Fruit fly (Drosophila melanogaster) whole organism, embryonic: ENCODE data around the gene Exd2.

Experiments
- Asciz ChIP-seq: fragments of 200-800 bp; sonication (Bioruptor generic); optimal IDR thresholded peaks from 2 replicates; lab custom pipeline; 2017; ENCODE audit warnings: missing biosample characterization, mild to moderate bottlenecking, missing genetic modification characterization, missing genetic modification reagents
- Atf3 ChIP-seq: fragments of 200-800 bp; sonication (Bioruptor generic); optimal IDR thresholded peaks from 3 replicates; lab custom pipeline; 2016; ENCODE audit warnings: missing biosample characterization, missing genetic modification characterization
- CG10565 ChIP-seq: fragments of 200-800 bp; sonication (Bioruptor generic); optimal IDR thresholded peaks from 3 replicates; lab custom pipeline; 2016; ENCODE audit warnings: missing biosample characterization, mild to moderate bottlenecking, missing genetic modification characterization
- CG11093 ChIP-seq: fragments of 200-800 bp; sonication (Bioruptor generic); IDR thresholded peaks from 3 replicates; pipeline ENCODE4 v1.3.6; 2022; ENCODE audit warnings: missing biosample characterization, missing genetic modification characterization
- CG11560 ChIP-seq: fragments of 200-800 bp; sonication (Bioruptor generic); IDR thresholded peaks from 3 replicates; pipeline ENCODE4 v1.3.6; 2022; ENCODE audit warnings: missing biosample characterization, missing genetic modification characterization
- CG12299 ChIP-seq: fragments of 200-800 bp; sonication (Bioruptor generic); optimal IDR thresholded peaks from 2 replicates; lab custom pipeline; 2018; ENCODE audit warnings: missing biosample characterization, mild to moderate bottlenecking, missing genetic modification characterization
- CG14667 ChIP-seq: fragments of 200-800 bp; sonication (Bioruptor generic); IDR thresholded peaks from 2 replicates; pipeline ENCODE4 v1.3.6; 2022; ENCODE audit warnings: missing biosample characterization, missing genetic modification characterization
- CG15514 ChIP-seq: fragments of 200-800 bp; sonication (Bioruptor generic); optimal IDR thresholded peaks from 3 replicates; lab custom pipeline; 2017; ENCODE audit warnings: missing biosample characterization, missing genetic modification characterization, mild to moderate bottlenecking, moderate library complexity, missing genetic modification reagents
- CG18764 ChIP-seq: fragments of 200-800 bp; sonication (Bioruptor generic); optimal IDR thresholded peaks from 3 replicates; lab custom pipeline; 2016; ENCODE audit warnings: missing biosample characterization, missing genetic modification characterization
- CG31365 ChIP-seq: fragments of 200-800 bp; sonication (Bioruptor generic); optimal IDR thresholded peaks from 2 replicates; lab custom pipeline; 2018; ENCODE audit warnings: missing biosample characterization, mild to moderate bottlenecking, missing genetic modification characterization
- CG31388 ChIP-seq: fragments of 200-800 bp; sonication (Bioruptor generic); optimal IDR thresholded peaks from 2 replicates; lab custom pipeline; 2016; ENCODE audit warnings: missing biosample characterization, missing genetic modification characterization
- CG32772 ChIP-seq: fragments of 200-800 bp; sonication (Bioruptor generic); IDR thresholded peaks from 2 replicates; pipeline ENCODE4 v1.3.6; 2022; ENCODE audit warnings: missing biosample characterization, missing genetic modification characterization
- CG33213 ChIP-seq: fragments of 200-800 bp; sonication (Bioruptor generic); optimal IDR thresholded peaks from 3 replicates; lab custom pipeline; 2016; ENCODE audit warnings: missing biosample characterization, missing genetic modification characterization
- CG3407 ChIP-seq: fragments of 200-800 bp; sonication (Bioruptor generic); optimal IDR thresholded peaks from 2 replicates; lab custom pipeline; 2018; ENCODE audit warnings: missing biosample characterization, mild to moderate bottlenecking, missing genetic modification characterization
- CG4328 ChIP-seq: fragments of 200-800 bp; sonication (Bioruptor generic); optimal IDR thresholded peaks from 3 replicates; lab custom pipeline; 2017; ENCODE audit warnings: missing biosample characterization, missing genetic modification reagents, missing genetic modification characterization
- CG4730 ChIP-seq: fragments of 200-800 bp; sonication (Bioruptor generic); IDR thresholded peaks from 2 replicates; pipeline ENCODE4 v1.3.6; 2022; ENCODE audit warnings: missing biosample characterization, missing genetic modification characterization
- CG4820 ChIP-seq: fragments of 200-800 bp; sonication (Bioruptor generic); optimal IDR thresholded peaks from 3 replicates; lab custom pipeline; 2016; ENCODE audit warnings: missing biosample characterization, missing genetic modification characterization
- CG5180 ChIP-seq: fragments of 200-800 bp; sonication (Bioruptor generic); optimal IDR thresholded peaks from 3 replicates; lab custom pipeline; 2017; ENCODE audit warnings: missing biosample characterization, missing genetic modification characterization, mild to moderate bottlenecking, moderate library complexity, missing genetic modification reagents
- CG5245 ChIP-seq: fragments of 200-800 bp; sonication (Bioruptor generic); optimal IDR thresholded peaks from 3 replicates; lab custom pipeline; 2016; ENCODE audit warnings: missing biosample characterization, missing genetic modification characterization
- CG8765 ChIP-seq: fragments of 200-800 bp; sonication (Bioruptor generic); IDR thresholded peaks from 2 replicates; pipeline ENCODE4 v1.3.6; 2022; ENCODE audit warnings: missing biosample characterization, missing genetic modification characterization
- CG8944 ChIP-seq: fragments of 200-800 bp; sonication (Bioruptor generic); optimal IDR thresholded peaks from 3 replicates; lab custom pipeline; 2016; ENCODE audit warnings: missing biosample characterization, missing genetic modification characterization
- CG9437 ChIP-seq: fragments of 200-800 bp; sonication (Bioruptor generic); optimal IDR thresholded peaks from 2 replicates; lab custom pipeline; 2018; ENCODE audit warnings: missing biosample characterization, mild to moderate bottlenecking, missing genetic modification characterization
- CG9932 ChIP-seq: fragments of 200-800 bp; sonication (Bioruptor generic); IDR thresholded peaks from 2 replicates; pipeline ENCODE4 v1.3.6; 2022; ENCODE audit warnings: missing biosample characterization, missing genetic modification characterization
- Camta ChIP-seq: fragments of 200-800 bp; sonication (Bioruptor generic); optimal IDR thresholded peaks from 2 replicates; lab custom pipeline; 2016; ENCODE audit warnings: missing biosample characterization, missing genetic modification characterization
- Chrac-16 ChIP-seq: fragments of 200-800 bp; sonication (Bioruptor generic); optimal IDR thresholded peaks from 3 replicates; lab custom pipeline; 2016; ENCODE audit warnings: missing biosample characterization, missing genetic modification characterization
- HLHmδ ChIP-seq: fragments of 200-800 bp; sonication (Bioruptor generic); optimal IDR thresholded peaks from 2 replicates; lab custom pipeline; 2018; ENCODE audit warnings: missing biosample characterization, mild to moderate bottlenecking, missing genetic modification characterization, moderate library complexity
- Hey ChIP-seq: fragments of 200-800 bp; sonication (Bioruptor generic); optimal IDR thresholded peaks from 3 replicates; lab custom pipeline; 2018; ENCODE audit warnings: missing biosample characterization, mild to moderate bottlenecking, missing genetic modification characterization
- Sox100B ChIP-seq: fragments of 200-800 bp; sonication (Bioruptor generic); optimal IDR thresholded peaks from 3 replicates; lab custom pipeline; 2018; ENCODE audit warnings: missing biosample characterization, mild to moderate bottlenecking, missing genetic modification characterization
- Vsx1 ChIP-seq: fragments of 200-800 bp; sonication (Bioruptor generic); optimal IDR thresholded peaks from 2 replicates; lab custom pipeline; 2017; ENCODE audit warnings: missing biosample characterization, mild to moderate bottlenecking, missing genetic modification characterization, missing genetic modification reagents
- YL-1 ChIP-seq: fragments of 200-800 bp; sonication (Bioruptor generic); optimal IDR thresholded peaks from 3 replicates; lab custom pipeline; 2017; ENCODE audit warnings: missing biosample characterization, mild to moderate bottlenecking, missing genetic modification characterization
- ap ChIP-seq: fragments of 200-800 bp; sonication (Bioruptor generic); IDR thresholded peaks from 2 replicates; pipeline ENCODE4 v1.3.6; 2022; ENCODE audit warnings: missing biosample characterization, missing genetic modification characterization
- bowl ChIP-seq: fragments of 200-800 bp; sonication (Bioruptor generic); IDR thresholded peaks from 2 replicates; pipeline ENCODE4 v1.3.6; 2022; ENCODE audit warnings: missing biosample characterization, missing genetic modification characterization
- caup ChIP-seq: fragments of 200-800 bp; sonication (Bioruptor generic); optimal IDR thresholded peaks from 3 replicates; lab custom pipeline; 2017; ENCODE audit warnings: missing biosample characterization, mild to moderate bottlenecking, missing genetic modification characterization, moderate library complexity; ENCODE audit not compliant: severe bottlenecking
- chm ChIP-seq: fragments of 200-800 bp; sonication (Bioruptor generic); IDR thresholded peaks from 2 replicates; pipeline ENCODE4 v1.3.6; 2022; ENCODE audit warnings: missing biosample characterization, missing genetic modification characterization
- chn ChIP-seq: fragments of 200-800 bp; sonication (Bioruptor generic); optimal IDR thresholded peaks from 2 replicates; lab custom pipeline; 2016; ENCODE audit warnings: missing biosample characterization, missing genetic modification characterization
- croc ChIP-seq: fragments of 200-800 bp; sonication (Bioruptor generic); conservative IDR thresholded peaks from 3 replicates; pipeline ENCODE4 v1.3.6; 2022; ENCODE audit warnings: missing biosample characterization, missing genetic modification characterization
- dmrt11E ChIP-seq: fragments of 200-800 bp; sonication (Bioruptor generic); optimal IDR thresholded peaks from 3 replicates; lab custom pipeline; 2018; ENCODE audit warnings: missing biosample characterization, mild to moderate bottlenecking, missing genetic modification characterization, moderate library complexity
- en ChIP-seq: fragments of 200-800 bp; sonication (Bioruptor generic); optimal IDR thresholded peaks from 2 replicates; lab custom pipeline; 2016; ENCODE audit warnings: missing biosample characterization, missing genetic modification characterization
- ewg ChIP-seq: fragments of 200-800 bp; sonication (Bioruptor generic); optimal IDR thresholded peaks from 3 replicates; lab custom pipeline; 2017; ENCODE audit warnings: mild to moderate bottlenecking, missing biosample characterization, missing genetic modification reagents, missing genetic modification characterization
- eyg ChIP-seq: fragments of 200-800 bp; sonication (Bioruptor generic); optimal IDR thresholded peaks from 3 replicates; lab custom pipeline; 2016; ENCODE audit warnings: missing biosample characterization, missing genetic modification characterization
- fd102C ChIP-seq: fragments of 200-800 bp; sonication (Bioruptor generic); optimal IDR thresholded peaks from 2 replicates; lab custom pipeline; 2018; ENCODE audit warnings: missing biosample characterization, mild to moderate bottlenecking, missing genetic modification characterization, moderate library complexity
- klu ChIP-seq: fragments of 200-800 bp; sonication (Bioruptor generic); IDR thresholded peaks from 2 replicates; pipeline ENCODE4 v1.3.6; 2022; ENCODE audit warnings: missing biosample characterization, missing genetic modification characterization
- nau ChIP-seq: fragments of 200-800 bp; sonication (Bioruptor generic); optimal IDR thresholded peaks from 3 replicates; lab custom pipeline; 2017; ENCODE audit warnings: missing biosample characterization, mild to moderate bottlenecking, missing genetic modification characterization, missing genetic modification reagents
- p53 ChIP-seq: fragments of 200-800 bp; sonication (Bioruptor generic); optimal IDR thresholded peaks from 2 replicates; lab custom pipeline; 2016; ENCODE audit warnings: missing biosample characterization, missing genetic modification characterization
- prd ChIP-seq, 3 experiments: fragments of >200 bp in 2 of 3; fragments of 200-800 bp in 1 of 3; sonication (Bioruptor generic) in 1 of 3; optimal IDR thresholded peaks in 2 of 3; IDR thresholded peaks in 1 of 3; 2 replicates in 2 of 3; 3 replicates in 1 of 3; pipeline versions ENCODE4 v1.3.6 to Lab custom; 2017 to 2022; ENCODE audit warnings: missing biosample characterization in 1 of 3, missing genetic modification characterization in 1 of 3
- sob ChIP-seq: fragments of 200-800 bp; sonication (Bioruptor generic); IDR thresholded peaks from 2 replicates; pipeline ENCODE4 v1.3.6; 2022; ENCODE audit warnings: missing biosample characterization, missing genetic modification characterization
- sqz ChIP-seq: fragments of 200-800 bp; sonication (Bioruptor generic); optimal IDR thresholded peaks from 3 replicates; lab custom pipeline; 2018; ENCODE audit warnings: missing biosample characterization, mild to moderate bottlenecking, missing genetic modification characterization
- tll ChIP-seq, 2 experiments: fragments of 200-800 bp in 1 of 2; fragments of >200 bp in 1 of 2; sonication (Bioruptor generic) in 1 of 2; optimal IDR thresholded peaks; 2 replicates each; lab custom pipeline; 2017 to 2019; ENCODE audit warnings: missing biosample characterization in 2 of 2, missing genetic modification characterization in 2 of 2, mild to moderate bottlenecking in 1 of 2, moderate library complexity in 1 of 2
- ttk ChIP-seq: fragments of 200-800 bp; sonication (Bioruptor generic); IDR thresholded peaks from 2 replicates; pipeline ENCODE4 v2.1.2; 2022; ENCODE audit warnings: missing biosample characterization, missing genetic modification characterization
- tx ChIP-seq: fragments of 200-800 bp; sonication (Bioruptor generic); optimal IDR thresholded peaks from 2 replicates; lab custom pipeline; 2016; ENCODE audit warnings: missing biosample characterization, missing genetic modification characterization

Exd2 gene

DNA sequence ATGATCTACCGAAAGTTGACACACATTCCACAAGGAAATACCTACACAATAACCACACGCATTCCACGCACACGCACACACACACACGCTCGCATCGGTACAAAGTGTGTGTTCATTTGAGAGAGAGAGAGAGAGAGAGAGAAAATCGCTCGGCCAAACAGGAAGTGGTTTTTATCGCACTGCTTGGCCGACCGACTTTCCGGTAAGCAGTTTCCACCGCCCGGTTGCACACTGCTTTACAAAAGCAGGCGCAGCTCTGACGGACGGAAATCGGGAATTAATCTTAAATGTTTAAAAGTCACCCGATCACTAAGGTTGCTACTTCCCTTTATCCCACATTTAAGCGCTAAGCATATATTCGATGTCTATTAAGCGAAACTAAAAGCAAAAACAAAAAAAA, 42.7 kb downstream of the Exd2 start (continued):
- TF ChIP-seq CG3407 (peak; percentile 63), klu (GFP tag; lab: Robert Waterston, UW) (no peak), HLHmδ (GFP tag; lab: Kevin White, UChicago) (peak; percentile 98), caup (GFP tag; lab: Kevin White, UChicago) (peak; percentile 82), CG15514 (GFP tag; lab: Kevin White, UChicago) (peak; percentile 51), CG8765 (peak; percentile 26; the same call in 1 of the 2 replicates), chn (GFP tag; lab: Kevin White, UChicago) (peak; percentile 62), ap (GFP tag; lab: Robert Waterston, UW) (peak; percentile 67), dmrt11E (tag; lab: Kevin White, UChicago) (peak; percentile 83), eyg (GFP tag; lab: Kevin White, UChicago) (peak; percentile 54), CG14667 (GFP tag; lab: Robert Waterston, UW) (peak; percentile 44), chm (GFP tag; lab: Robert Waterston, UW) (peak; percentile 81; the same call in 1 of the 2 replicates), Vsx1 (GFP tag; lab: Kevin White, UChicago) (peak; percentile 56), CG4820 (peak; percentile 54), YL-1 (GFP tag; lab: Kevin White, UChicago) (peak; percentile 36), ewg (peak; percentile 69), CG5180 (peak; percentile 45), tll (GFP tag; optimal IDR thresholded peaks at IDR 0.05; lab: Kevin White, UChicago) (peak in 1 of 2 experiments; percentile 41), CG31388 (GFP tag; lab: Kevin White, UChicago) (no peak), CG11093 (no peak), p53 (peak; percentile 61), Atf3 (peak; percentile 23), fd102C (GFP tag; lab: Kevin White, UChicago) (peak; percentile 91), CG5245 (GFP tag; lab: Kevin White, UChicago) (peak; percentile 47), nau (GFP tag; lab: Kevin White, UChicago) (peak; percentile 56), prd (optimal IDR thresholded peaks at IDR 0.05; lab: Kevin White, UChicago) (no peak), prd (GFP tag; IDR thresholded peaks at IDR 0.05; lab: Robert Waterston, UW) (peak; percentile 76; the same call in 2 of the 3 replicates), sqz (GFP tag; lab: Kevin White, UChicago) (peak; percentile 72), croc (GFP tag; lab: Robert Waterston, UW) (peak; percentile 49; the same call in 1 of the 3 replicates), tx (GFP tag; lab: Kevin White, UChicago) (peak; percentile 2), Camta (GFP tag; lab: Kevin White, UChicago) (peak; percentile 59), CG31365 (tag; lab: Kevin White, UChicago) (peak; percentile 96), CG4730 (peak; percentile 42; the same call in 1 of the 2 replicates), Sox100B (peak; percentile 62), CG4328 (GFP tag; lab: Kevin White, UChicago) (peak; percentile 65), Hey (tag; lab: Kevin White, UChicago) (peak; percentile 30), CG11560 (no peak), bowl (GFP tag; lab: Robert Waterston, UW) (no peak), CG8944 (GFP tag; lab: Kevin White, UChicago) (peak; percentile 19), sob (GFP tag; lab: Robert Waterston, UW) (no peak; the same call in 1 of the 2 replicates), ttk (peak; percentile 65), CG10565 (GFP tag; lab: Kevin White, UChicago) (peak; percentile 2), CG33213 (GFP tag; lab: Kevin White, UChicago) (peak; percentile 83), Chrac-16 (peak; percentile 41), CG9932 (0 out of 2 replicates have a peak, but pooled peaks have one; percentile 28), CG9437 (GFP tag; lab: Kevin White, UChicago) (peak; percentile 57), en (GFP tag; lab: Kevin White, UChicago) (peak; percentile 57), Asciz (GFP tag; lab: Kevin White, UChicago) (peak; percentile 65), CG18764 (GFP tag; lab: Kevin White, UChicago) (peak; percentile 47), CG32772 (peak; percentile 57), CG12299 (tag; lab: Kevin White, UChicago) (peak; percentile 20)
